Fruit fly (Drosophila melanogaster): ENCODE measurements around the gene Spec2.

The Spec2 gene

dm6 chr3R:5572900-5573665, 50.8 kb downstream of the Spec2 start:
- TF ChIP-seq CG12768 (GFP tag; optimal IDR thresholded peaks at IDR 0.05), result no peak
- peak; percentile 61 for TF ChIP-seq tj (GFP tag; optimal IDR thresholded peaks at IDR 0.05)

- peak; percentile 45 for TF ChIP-seq cic (GFP tag; optimal IDR thresholded peaks at IDR 0.05)
- TF ChIP-seq Clk (GFP tag; optimal IDR thresholded peaks at IDR 0.05), result no peak
Measured at dm6 chr3R:5571756-5572155, 52.2 kb downstream of the Spec2 start.

dm6 chr3R:5571437-5571750, 52.5 kb downstream of the Spec2 start:
- TF ChIP-seq tj (GFP tag; optimal IDR thresholded peaks at IDR 0.05), result no peak
- no peak for TF ChIP-seq CG7101 (tag; optimal IDR thresholded peaks at IDR 0.05)
- TF ChIP-seq cic (GFP tag; optimal IDR thresholded peaks at IDR 0.05), result peak; percentile 66

- TF ChIP-seq CG7045 (GFP tag; optimal IDR thresholded peaks at IDR 0.05) (no peak), CG33017 (tag; optimal IDR thresholded peaks at IDR 0.05) (no peak), tj (GFP tag; optimal IDR thresholded peaks at IDR 0.05) (peak; percentile 37), CG12768 (GFP tag; optimal IDR thresholded peaks at IDR 0.05) (peak; percentile 25), kay (GFP tag; ENCODE audit: borderline replicate concordance) (peak; percentile 58), CG14711 (tag; optimal IDR thresholded peaks at IDR 0.05) (peak; percentile 11), CG11617 (GFP tag; optimal IDR thresholded peaks at IDR 0.05) (peak; percentile 4), pad (GFP tag; optimal IDR thresholded peaks at IDR 0.05) (peak; percentile 34), Clk (GFP tag; optimal IDR thresholded peaks at IDR 0.05) (no peak)
Measured at dm6 chr3R:5570635-5571436, 53.1 kb downstream of the Spec2 start, which contains the start of gene CRMP. CRMP (plus strand) TSS chr3R:5571108.

- peak; percentile 81 for TF ChIP-seq CG1620 (GFP tag; optimal IDR thresholded peaks at IDR 0.05)
- no peak for TF ChIP-seq kay (GFP tag; ENCODE audit: borderline replicate concordance)
- peak; percentile 44 for TF ChIP-seq Clk (GFP tag; optimal IDR thresholded peaks at IDR 0.05)
- TF ChIP-seq toe (GFP tag; optimal IDR thresholded peaks at IDR 0.05), result no peak
- TF ChIP-seq CG11617 (GFP tag; optimal IDR thresholded peaks at IDR 0.05), result peak; percentile 66
- peak; percentile 42 for TF ChIP-seq pad (GFP tag; optimal IDR thresholded peaks at IDR 0.05)
- no peak for TF ChIP-seq Crg-1 (GFP tag; optimal IDR thresholded peaks at IDR 0.05)
- TF ChIP-seq CG33017 (tag; optimal IDR thresholded peaks at IDR 0.05), result peak; percentile 35
- TF ChIP-seq CG7045 (GFP tag; optimal IDR thresholded peaks at IDR 0.05), result peak; percentile 36
- peak; percentile 69 for TF ChIP-seq ovo (GFP tag; optimal IDR thresholded peaks at IDR 0.05)
- TF ChIP-seq bab1 (GFP tag; optimal IDR thresholded peaks at IDR 0.05), result peak; percentile 85
- peak; percentile 70 for TF ChIP-seq CG7101 (tag; optimal IDR thresholded peaks at IDR 0.05)
- no peak for TF ChIP-seq CG5204 (GFP tag; optimal IDR thresholded peaks at IDR 0.05)
- peak; percentile 44 for TF ChIP-seq CG12768 (GFP tag; optimal IDR thresholded peaks at IDR 0.05)
- peak; percentile 13 for TF ChIP-seq cic (GFP tag; optimal IDR thresholded peaks at IDR 0.05)
- peak; percentile 64 for TF ChIP-seq Hr96 (GFP tag; optimal IDR thresholded peaks at IDR 0.05)
- TF ChIP-seq cnc (optimal IDR thresholded peaks at IDR 0.05), result no peak
- peak; percentile 77 for TF ChIP-seq Mnt (GFP tag; optimal IDR thresholded peaks at IDR 0.05)
- peak; percentile 65 for TF ChIP-seq CG14711 (tag; optimal IDR thresholded peaks at IDR 0.05)
- TF ChIP-seq tj (GFP tag; optimal IDR thresholded peaks at IDR 0.05), result peak; percentile 57
Measured at dm6 chr3R:5568590-5568989, 55.3 kb downstream of the Spec2 start, which contains the start of the genes CG2931 and Rheb. CG2931 (minus strand) TSS chr3R:5568615. Rheb (plus strand) TSS chr3R:5568921.

All from whole organism, adult.